Fruit fly (Drosophila melanogaster) whole organism, prepupa: Measurements from ENCODE around the gene Josd.

Experiments
- CG11294 ChIP-seq: fragments of 200-800 bp; sonication (Bioruptor generic); IDR thresholded peaks from 2 replicates; pipeline ENCODE4 v1.3.6; 2022; ENCODE audit warnings: missing biosample characterization, missing genetic modification characterization
- CG3032 ChIP-seq: fragments of 200-800 bp; optimal IDR thresholded peaks from 2 replicates; lab custom pipeline; 2019; ENCODE audit warnings: missing biosample characterization, mild to moderate bottlenecking, missing genetic modification characterization, moderate library complexity
- CG34406 ChIP-seq: fragments of 200-800 bp; sonication (Bioruptor generic); optimal IDR thresholded peaks from 3 replicates; lab custom pipeline; 2016; ENCODE audit warnings: missing biosample characterization, missing genetic modification characterization
- CG9139 ChIP-seq: fragments of 200-800 bp; sonication (Bioruptor generic); optimal IDR thresholded peaks from 3 replicates; lab custom pipeline; 2017; ENCODE audit warnings: missing biosample characterization, mild to moderate bottlenecking, missing genetic modification characterization
- Gug ChIP-seq: fragments of 200-800 bp; sonication (Bioruptor generic); IDR thresholded peaks from 2 replicates; pipeline ENCODE4 v1.3.6; 2022; ENCODE audit warnings: missing biosample characterization, missing genetic modification characterization
- eg ChIP-seq: fragments of 200-800 bp; sonication (Bioruptor generic); IDR thresholded peaks from 3 replicates; pipeline ENCODE4 v1.3.6; 2022; ENCODE audit warnings: missing biosample characterization, missing genetic modification characterization
- spab ChIP-seq: fragments of 200-800 bp; sonication (Bioruptor generic); optimal IDR thresholded peaks from 2 replicates; lab custom pipeline; 2017; ENCODE audit warnings: missing biosample characterization, mild to moderate bottlenecking, missing genetic modification characterization, missing genetic modification reagents

DNA sequence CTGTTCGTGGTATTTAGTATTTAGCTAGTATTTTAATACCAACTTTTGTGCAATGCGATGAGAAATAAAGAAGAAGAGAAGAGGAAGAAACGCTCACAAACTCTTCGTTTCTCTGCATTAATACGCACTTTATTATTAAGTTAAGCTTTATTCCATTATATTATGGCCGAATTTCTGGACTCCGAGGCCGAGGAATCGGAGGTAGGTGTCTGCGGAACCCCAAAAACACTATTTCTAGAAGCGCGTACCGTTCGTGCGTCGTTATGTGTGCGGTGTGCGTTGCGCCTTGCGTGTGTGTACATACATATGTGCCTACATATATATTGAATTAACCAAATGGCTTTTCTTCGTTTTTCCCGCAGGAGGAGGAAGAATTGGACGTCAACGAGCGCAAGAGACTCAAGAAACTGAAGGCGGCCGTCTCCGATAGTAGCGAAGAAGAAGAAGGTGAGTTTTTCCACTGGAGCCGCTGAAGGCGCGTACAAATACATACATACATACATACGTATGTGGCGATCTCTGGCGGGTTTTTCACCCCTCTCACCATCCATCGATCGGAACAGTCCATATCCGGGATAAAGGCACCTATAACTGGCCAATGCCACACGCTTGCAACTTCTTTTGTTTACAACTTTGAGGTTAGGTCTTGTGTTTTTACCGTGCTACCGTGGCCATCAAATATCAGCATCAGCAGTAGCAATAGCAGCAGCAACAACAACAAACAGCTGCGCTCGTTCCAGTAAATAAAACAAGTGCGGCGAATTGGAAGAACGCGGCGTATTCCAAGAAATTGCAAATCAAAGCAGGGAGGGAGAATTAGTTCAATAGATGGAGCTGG lies 7.0 kb downstream of the Josd start, which contains the start of gene Spt6:
- no peak for TF ChIP-seq CG3032 (tag; lab: Kevin White, UChicago)
- TF ChIP-seq CG34406 = no peak
- no peak for TF ChIP-seq CG11294 (GFP tag; lab: Robert Waterston, UW)
- no peak for TF ChIP-seq eg (GFP tag; lab: Robert Waterston, UW)
- TF ChIP-seq spab (GFP tag; lab: Kevin White, UChicago) = no peak
- no peak for TF ChIP-seq CG9139 (GFP tag; lab: Kevin White, UChicago)
- no peak for TF ChIP-seq Gug (GFP tag; lab: Robert Waterston, UW)
